Fruit fly (Drosophila melanogaster) whole organism, prepupa: Measurements from ENCODE around the gene CenB1A.

ENCODE experiments used
- CG3032 ChIP-seq: fragments of 200-800 bp; optimal IDR thresholded peaks from 2 replicates; lab custom pipeline; 2019; ENCODE audit warnings: missing biosample characterization, mild to moderate bottlenecking, missing genetic modification characterization, moderate library complexity
- CG3919 ChIP-seq: fragments of 200-800 bp; sonication (Bioruptor generic); optimal IDR thresholded peaks from 3 replicates; lab custom pipeline; 2016; ENCODE audit warnings: missing biosample characterization, missing genetic modification characterization
- CG6808 ChIP-seq: fragments of 200-800 bp; sonication (Bioruptor generic); optimal IDR thresholded peaks from 3 replicates; lab custom pipeline; 2017; ENCODE audit warnings: missing biosample characterization, missing genetic modification characterization, mild to moderate bottlenecking, moderate library complexity, missing genetic modification reagents
- Eip78C ChIP-seq: fragments of 200-800 bp; sonication (Bioruptor generic); peaks from one replicate; lab custom pipeline; 2016; ENCODE audit warnings: missing biosample characterization, missing genetic modification characterization
- Gug ChIP-seq: fragments of 200-800 bp; sonication (Bioruptor generic); IDR thresholded peaks from 2 replicates; pipeline ENCODE4 v1.3.6; 2022; ENCODE audit warnings: missing biosample characterization, missing genetic modification characterization
- Hr39 ChIP-seq: fragments of 200-800 bp; sonication (Bioruptor generic); optimal IDR thresholded peaks from 2 replicates; lab custom pipeline; 2016; ENCODE audit warnings: missing biosample characterization, missing genetic modification characterization
- Lpt ChIP-seq: fragments of 200-800 bp; sonication (Bioruptor generic); optimal IDR thresholded peaks from 3 replicates; lab custom pipeline; 2016; ENCODE audit warnings: missing biosample characterization, missing genetic modification characterization
- Sox15 ChIP-seq: fragments of 200-800 bp; sonication (Bioruptor generic); optimal IDR thresholded peaks from 3 replicates; lab custom pipeline; 2016; ENCODE audit warnings: missing biosample characterization, missing genetic modification characterization
- achi ChIP-seq: fragments of 200-800 bp; sonication (Bioruptor generic); optimal IDR thresholded peaks from 3 replicates; lab custom pipeline; 2016; ENCODE audit warnings: missing biosample characterization, missing genetic modification characterization
- acj6 ChIP-seq: fragments of 200-800 bp; sonication (Bioruptor generic); optimal IDR thresholded peaks from 3 replicates; lab custom pipeline; 2016; ENCODE audit warnings: missing biosample characterization, missing genetic modification characterization
- lz ChIP-seq: fragments of 200-800 bp; sonication (Bioruptor generic); optimal IDR thresholded peaks from 3 replicates; lab custom pipeline; 2016; ENCODE audit warnings: missing biosample characterization, missing genetic modification characterization
- spab ChIP-seq: fragments of 200-800 bp; sonication (Bioruptor generic); optimal IDR thresholded peaks from 2 replicates; lab custom pipeline; 2017; ENCODE audit warnings: missing biosample characterization, mild to moderate bottlenecking, missing genetic modification characterization, missing genetic modification reagents

CenB1A gene

DNA sequence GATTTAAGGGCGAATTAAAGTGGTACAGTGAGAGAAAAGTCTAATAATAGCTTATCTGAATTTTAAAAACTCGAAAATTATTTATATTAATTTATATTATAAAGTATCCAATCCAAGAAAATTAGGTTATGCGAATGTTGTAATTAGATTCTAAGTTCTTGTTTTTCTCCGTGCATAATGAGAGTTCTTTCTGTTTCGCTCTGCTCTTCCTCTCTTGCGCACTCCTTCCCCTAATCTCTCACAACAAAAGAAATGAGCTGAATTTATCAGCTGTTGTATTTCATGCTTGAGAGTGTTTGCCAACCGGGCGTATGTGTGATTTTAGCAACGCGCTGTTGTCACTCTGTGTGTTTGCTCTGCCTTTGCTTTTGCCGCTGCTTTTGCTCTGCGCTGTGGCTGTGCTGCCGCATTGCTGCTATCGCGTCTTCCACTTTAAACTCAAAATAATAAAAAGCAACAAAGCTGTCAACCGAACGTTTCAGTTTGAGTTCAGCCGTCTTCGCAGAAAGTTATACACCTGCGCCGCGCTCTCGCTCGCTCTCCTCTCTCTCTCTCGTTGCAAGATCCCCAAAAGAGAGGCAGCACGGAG lies 55.3 kb downstream of the CenB1A start, which contains the start of gene CG46310 (continued):
- peak; percentile 96 for TF ChIP-seq Eip78C (GFP tag; lab: Kevin White, UChicago)
- TF ChIP-seq achi (GFP tag; lab: Kevin White, UChicago): peak; percentile 85
- TF ChIP-seq acj6: peak; percentile 87
- TF ChIP-seq Sox15 (GFP tag; lab: Kevin White, UChicago): peak; percentile 74
- peak; percentile 80 for TF ChIP-seq CG3032 (tag; lab: Kevin White, UChicago)
- TF ChIP-seq Hr39 (GFP tag; lab: Kevin White, UChicago): peak; percentile 68
- peak; percentile 55 for TF ChIP-seq CG6808
- TF ChIP-seq CG3919: peak; percentile 89
- peak; percentile 82 for TF ChIP-seq Gug (GFP tag; lab: Robert Waterston, UW)
- peak; percentile 53 for TF ChIP-seq spab (GFP tag; lab: Kevin White, UChicago)
- peak; percentile 88 for TF ChIP-seq lz (GFP tag; lab: Kevin White, UChicago)
- peak; percentile 68 for TF ChIP-seq Lpt
